Worm (Caenorhabditis elegans): ENCODE data around the gene cima-1.

cima-1 gene

DNA sequence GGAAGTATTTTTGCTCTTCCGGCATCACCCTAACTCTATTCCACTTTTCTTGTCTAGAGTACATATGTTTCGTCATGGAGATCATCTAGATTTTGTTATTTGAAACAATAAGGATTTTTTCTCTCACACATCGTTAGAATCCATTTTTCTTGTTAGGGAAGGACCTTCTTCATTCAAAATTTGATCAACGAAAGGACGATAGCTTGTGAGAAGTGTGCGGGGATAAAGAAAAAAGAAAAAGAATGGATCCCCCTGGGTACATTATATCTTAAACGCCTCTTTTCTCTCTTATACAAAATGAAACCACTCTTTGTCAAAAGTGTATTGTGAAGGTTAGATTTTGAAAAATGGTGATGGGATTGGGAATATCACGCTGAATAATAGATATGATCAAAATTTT is 10.3 kb downstream of the cima-1 start:
- TF ChIP-seq daf-19 (GFP tag; conservative IDR thresholded peaks at IDR 0.05): no peak

DNA sequence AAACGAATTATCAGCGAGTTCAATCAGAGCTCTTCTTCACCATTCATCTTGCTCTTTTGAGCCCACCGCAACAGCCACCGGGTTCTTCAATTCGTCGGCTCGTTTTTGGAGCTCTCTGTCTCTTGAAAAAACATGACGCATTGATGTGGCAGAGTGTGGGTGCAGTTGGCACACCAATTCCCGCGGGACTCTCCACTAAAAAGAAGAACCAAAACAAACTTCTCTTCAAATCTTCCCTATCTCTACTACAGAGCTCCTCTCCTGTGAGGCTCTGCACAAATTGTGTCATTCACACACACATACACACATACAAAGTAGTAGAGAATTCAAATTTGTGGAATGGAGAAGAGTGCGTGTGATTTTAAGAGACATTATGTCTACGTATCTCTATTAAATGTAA is 11.7 kb downstream of the cima-1 start:
- TF ChIP-seq mes-2 (tag; optimal IDR thresholded peaks at IDR 0.05; ENCODE audit: poor library complexity, severe bottlenecking) (no peak), skn-1 (tag; optimal IDR thresholded peaks at IDR 0.05) (no peak), ctbp-1 (GFP tag; IDR thresholded peaks at IDR 0.05) (0 out of 2 replicates have a peak, but pooled peaks have one; percentile 31), hmg-1.1 (GFP tag; IDR thresholded peaks at IDR 0.05) (peak; percentile 53), hlh-11 (tag; optimal IDR thresholded peaks at IDR 0.05) (no peak), mep-1 (tag; optimal IDR thresholded peaks at IDR 0.05) (no peak), rbr-2 (tag; optimal IDR thresholded peaks at IDR 0.05) (peak; percentile 36), tra-1 (GFP tag; IDR thresholded peaks at IDR 0.05) (0 out of 2 replicates have a peak, but pooled peaks have one; percentile 27), fos-1 (tag; optimal IDR thresholded peaks at IDR 0.05) (no peak), ceh-20 (GFP tag; IDR thresholded peaks at IDR 0.05) (peak; percentile 38; the same call in 1 of the 2 replicates), madf-9 (GFP tag; conservative IDR thresholded peaks at IDR 0.05) (no peak), daf-8 (GFP tag; IDR thresholded peaks at IDR 0.05) (no peak), aha-1 (tag) (peak; percentile 97), unc-62 (GFP tag; optimal IDR thresholded peaks at IDR 0.05 in 1 of 2) (peak in 1 of 2 experiments; percentile 82), unc-62 (tag; optimal IDR thresholded peaks at IDR 0.05) (no peak)

DNA sequence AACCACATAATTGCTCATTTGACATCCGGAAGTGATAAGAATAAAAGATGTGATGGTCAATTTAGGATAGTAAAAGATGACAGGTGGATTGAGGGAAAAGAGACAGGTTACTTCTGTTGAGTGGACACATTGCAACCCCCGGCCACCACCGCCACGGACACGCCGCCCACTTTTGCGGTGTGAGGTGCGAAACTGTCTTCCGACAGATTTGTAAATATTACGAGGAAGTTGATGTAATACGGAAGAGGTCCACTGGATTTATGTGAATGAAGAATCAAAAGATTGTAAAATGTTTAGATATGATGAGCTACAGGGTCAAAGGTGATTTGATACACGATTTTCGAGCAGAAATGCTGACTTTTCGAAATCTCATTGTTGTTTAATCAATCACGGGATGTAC is 21.6 kb downstream of the cima-1 start, which contains the start of gene C08G9.2:
Gene C08G9.2 (minus strand): TSS at position 101 of the 400 bp plus-strand sequence.
- TF ChIP-seq hif-1 (tag; optimal IDR thresholded peaks at IDR 0.05) (no peak), aha-1 (tag) (peak; percentile 40), lin-29 (GFP tag; IDR thresholded peaks at IDR 0.05) (no peak), dve-1 (tag; optimal IDR thresholded peaks at IDR 0.05; ENCODE audit: insufficient read depth) (no peak)

DNA sequence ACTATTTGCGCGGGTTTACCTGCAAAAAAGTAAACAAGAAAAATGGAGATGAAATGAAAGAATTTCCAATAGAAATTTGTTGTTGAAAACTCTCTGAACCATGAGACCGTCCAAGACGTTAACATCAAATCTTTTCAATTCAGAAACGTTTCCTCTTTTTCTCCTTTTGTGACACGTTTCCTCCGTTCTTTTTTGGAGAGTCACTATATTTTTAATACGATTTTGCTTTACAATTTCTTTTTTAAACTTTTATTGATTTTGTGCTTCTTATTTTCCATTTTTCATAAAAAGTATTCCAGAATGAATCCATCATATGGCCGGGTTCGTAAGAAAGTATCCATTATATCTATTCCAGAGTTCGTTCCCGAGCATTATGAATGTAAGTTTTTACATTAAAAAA is 23.6 kb downstream of the cima-1 start, which contains the start of gene itr-1:
Gene itr-1 (plus strand): TSS at position 301 of the 400 bp plus-strand sequence.
- TF ChIP-seq ZK546.5 (tag; optimal IDR thresholded peaks at IDR 0.05) (no peak), lin-13 (GFP tag; optimal IDR thresholded peaks at IDR 0.05) (no peak), Y75B8A.6 (GFP tag; IDR thresholded peaks at IDR 0.05) (no peak), egl-43 (GFP tag; IDR thresholded peaks at IDR 0.05) (no peak), nhr-6 (tag; optimal IDR thresholded peaks at IDR 0.05) (no peak), unc-130 (GFP tag; optimal IDR thresholded peaks at IDR 0.05) (no peak), daf-19 (GFP tag; conservative IDR thresholded peaks at IDR 0.05) (no peak), nhr-41 (GFP tag; IDR thresholded peaks at IDR 0.05) (no peak), daf-8 (GFP tag; IDR thresholded peaks at IDR 0.05) (no peak), F10B5.3 (tag; optimal IDR thresholded peaks at IDR 0.05) (no peak), fos-1 (tag; optimal IDR thresholded peaks at IDR 0.05) (no peak), nhr-48 (tag; optimal IDR thresholded peaks at IDR 0.05) (no peak), Y5F2A.4 (GFP tag; optimal IDR thresholded peaks at IDR 0.05) (no peak)

DNA sequence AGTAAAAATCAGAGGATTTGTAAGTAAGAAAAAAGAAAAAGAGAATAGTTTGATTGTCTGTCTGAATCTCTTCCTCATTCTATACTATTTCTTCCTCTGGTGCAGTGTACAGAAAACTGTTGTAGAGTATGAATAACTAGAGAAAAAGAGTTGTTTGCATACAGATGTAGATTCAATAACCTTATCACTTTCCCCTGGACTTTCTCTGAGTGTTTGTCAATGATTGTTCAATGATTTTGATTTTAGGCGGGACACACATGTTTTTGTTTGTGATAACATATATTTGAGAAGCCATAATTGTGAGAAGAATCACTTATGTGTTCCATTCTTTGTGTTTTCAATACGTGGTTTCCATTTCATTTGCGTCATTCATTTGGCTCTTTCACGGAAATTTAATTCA is 27.9 kb downstream of the cima-1 start:
- no peak for TF ChIP-seq dmd-8 (GFP tag; IDR thresholded peaks at IDR 0.05)
- no peak for TF ChIP-seq daf-12 (tag; optimal IDR thresholded peaks at IDR 0.05)
- no peak for TF ChIP-seq daf-16 (GFP tag; optimal IDR thresholded peaks at IDR 0.05)
- TF ChIP-seq daf-16 (tag; optimal IDR thresholded peaks at IDR 0.05): peak; percentile 91
- no peak for TF ChIP-seq tra-1 (GFP tag; IDR thresholded peaks at IDR 0.05)
- peak; percentile 40 for TF ChIP-seq nhr-77 (tag; optimal IDR thresholded peaks at IDR 0.05)
- TF ChIP-seq nhr-28 (tag; optimal IDR thresholded peaks at IDR 0.05): peak; percentile 72
- peak; percentile 67 for TF ChIP-seq hlh-11 (tag; optimal IDR thresholded peaks at IDR 0.05)
- peak; percentile 85 for TF ChIP-seq pqm-1 (tag; optimal IDR thresholded peaks at IDR 0.05)
- peak; percentile 28; the same call in 1 of the 2 replicates for TF ChIP-seq dmd-6 (GFP tag; IDR thresholded peaks at IDR 0.05)
- no peak for TF ChIP-seq cey-2 (tag; optimal IDR thresholded peaks at IDR 0.05; ENCODE audit: borderline replicate concordance, insufficient read depth)
- TF ChIP-seq ztf-11 (tag; optimal IDR thresholded peaks at IDR 0.05): no peak
- TF ChIP-seq F49E8.2 (tag; optimal IDR thresholded peaks at IDR 0.05; ENCODE audit: borderline replicate concordance): no peak
- TF ChIP-seq dve-1 (tag; optimal IDR thresholded peaks at IDR 0.05; ENCODE audit: insufficient read depth): peak; percentile 60

All from whole organism, L4 larva.